Fruit fly (Drosophila melanogaster) whole organism, embryonic: ENCODE measurements around the gene Efhc1.1.
A peak's percentile ranks its signal among the peaks of the same experiment; 100 is the strongest.

Experiments used
- Blimp-1 ChIP-seq: fragments of 200-800 bp; sonication (Bioruptor generic); optimal IDR thresholded peaks from 3 replicates; lab custom pipeline; 2018; ENCODE audit warnings: missing biosample characterization, missing genetic modification characterization, mild to moderate bottlenecking, moderate library complexity, missing genetic modification reagents
- BtbVII ChIP-seq: fragments of 200-800 bp; sonication (Bioruptor generic); optimal IDR thresholded peaks from 3 replicates; lab custom pipeline; 2017; ENCODE audit warnings: missing biosample characterization, mild to moderate bottlenecking, missing genetic modification characterization
- CG10366 ChIP-seq: fragments of 200-800 bp; sonication (Bioruptor generic); IDR thresholded peaks from 2 replicates; pipeline ENCODE4 v1.3.6; 2022; ENCODE audit warnings: missing biosample characterization, missing genetic modification characterization
- CG12769 ChIP-seq: fragments of 200-800 bp; sonication (Bioruptor generic); optimal IDR thresholded peaks from 2 replicates; lab custom pipeline; 2019; ENCODE audit warnings: missing biosample characterization, mild to moderate bottlenecking, missing genetic modification characterization, moderate library complexity
- CG13775 ChIP-seq: fragments of 200-800 bp; sonication (Bioruptor generic); optimal IDR thresholded peaks from 3 replicates; lab custom pipeline; 2017; ENCODE audit warnings: missing biosample characterization, mild to moderate bottlenecking, missing genetic modification characterization
- CG13894 ChIP-seq: fragments of 200-800 bp; sonication (Bioruptor generic); optimal IDR thresholded peaks from 3 replicates; lab custom pipeline; 2018; ENCODE audit warnings: missing biosample characterization, mild to moderate bottlenecking, missing genetic modification characterization, moderate library complexity
- CG15073 ChIP-seq: fragments of 200-800 bp; sonication (Bioruptor generic); optimal IDR thresholded peaks from 2 replicates; lab custom pipeline; 2016; ENCODE audit warnings: missing biosample characterization, missing genetic modification characterization
- CG15696 ChIP-seq: fragments of 200-800 bp; sonication (Bioruptor generic); optimal IDR thresholded peaks from 2 replicates; lab custom pipeline; 2019; ENCODE audit warnings: missing biosample characterization, mild to moderate bottlenecking, missing genetic modification characterization, moderate library complexity
- CG16779 ChIP-seq: fragments of 200-800 bp; sonication (Bioruptor generic); IDR thresholded peaks from 2 replicates; pipeline ENCODE4 v1.3.6; 2022; ENCODE audit warnings: missing biosample characterization, missing genetic modification characterization
- CG32772 ChIP-seq: fragments of 200-800 bp; sonication (Bioruptor generic); IDR thresholded peaks from 2 replicates; pipeline ENCODE4 v1.3.6; 2022; ENCODE audit warnings: missing biosample characterization, missing genetic modification characterization
- CG43689 ChIP-seq: fragments of 200-800 bp; sonication (Bioruptor generic); IDR thresholded peaks from 2 replicates; pipeline ENCODE4 v1.3.6; 2022; ENCODE audit warnings: missing biosample characterization, missing genetic modification characterization
- CG5245 ChIP-seq: fragments of 200-800 bp; sonication (Bioruptor generic); optimal IDR thresholded peaks from 3 replicates; lab custom pipeline; 2016; ENCODE audit warnings: missing biosample characterization, missing genetic modification characterization
- CG6654 ChIP-seq: fragments of 200-800 bp; sonication (Bioruptor generic); optimal IDR thresholded peaks from 2 replicates; lab custom pipeline; 2017; ENCODE audit warnings: missing biosample characterization, mild to moderate bottlenecking, missing genetic modification characterization
- CG6791 ChIP-seq: fragments of 200-800 bp; sonication (Bioruptor generic); IDR thresholded peaks from 3 replicates; pipeline ENCODE4 v1.3.6; 2022; ENCODE audit warnings: missing biosample characterization, missing genetic modification characterization; ENCODE audit not compliant: partially characterized antibody
- CG8944 ChIP-seq: fragments of 200-800 bp; sonication (Bioruptor generic); optimal IDR thresholded peaks from 3 replicates; lab custom pipeline; 2016; ENCODE audit warnings: missing biosample characterization, missing genetic modification characterization
- CG9215 ChIP-seq: fragments of 200-800 bp; sonication (Bioruptor generic); IDR thresholded peaks from 2 replicates; pipeline ENCODE4 v1.3.6; 2022; ENCODE audit warnings: missing biosample characterization, missing genetic modification characterization
- CG9797 ChIP-seq: fragments of 200-800 bp; sonication (Bioruptor generic); optimal IDR thresholded peaks from 3 replicates; lab custom pipeline; 2018; ENCODE audit warnings: missing biosample characterization, mild to moderate bottlenecking, missing genetic modification characterization
- D ChIP-seq, 2 experiments: fragments of 200-800 bp in 1 of 2; fragments of >200 bp in 1 of 2; sonication (Bioruptor generic) in 1 of 2; optimal IDR thresholded peaks; 2 replicates in 1 of 2; 3 replicates in 1 of 2; lab custom pipeline; 2017; ENCODE audit warnings: mild to moderate bottlenecking in 1 of 2, missing biosample characterization in 1 of 2, missing genetic modification characterization in 1 of 2, missing genetic modification reagents in 1 of 2
- Deaf1 ChIP-seq: fragments of 200-800 bp; optimal IDR thresholded peaks from 3 replicates; lab custom pipeline; 2019; ENCODE audit warnings: missing biosample characterization, mild to moderate bottlenecking, missing genetic modification characterization, moderate library complexity
- Dip2 ChIP-seq: fragments of 200-800 bp; sonication (Bioruptor generic); IDR thresholded peaks from 2 replicates; pipeline ENCODE4 v1.3.6; 2022; ENCODE audit warnings: missing biosample characterization, missing genetic modification characterization
- Doc3 ChIP-seq: fragments of 200-800 bp; sonication (Bioruptor generic); IDR thresholded peaks from 3 replicates; pipeline ENCODE4 v1.3.6; 2022; ENCODE audit warnings: missing biosample characterization, missing genetic modification characterization; ENCODE audit not compliant: partially characterized antibody
- E2f1 ChIP-seq: fragments of 200-800 bp; sonication (Bioruptor generic); IDR thresholded peaks from 2 replicates; pipeline ENCODE4 v1.3.6; 2022; ENCODE audit warnings: missing biosample characterization, missing genetic modification characterization
- Fer1 ChIP-seq: fragments of 200-800 bp; sonication (Bioruptor generic); optimal IDR thresholded peaks from 2 replicates; lab custom pipeline; 2017; ENCODE audit warnings: missing biosample characterization, mild to moderate bottlenecking, missing genetic modification characterization
- Med ChIP-seq: fragments of 200-800 bp; sonication (Bioruptor generic); peaks from one replicate; lab custom pipeline; 2016; ENCODE audit warnings: missing biosample characterization, missing genetic modification characterization, mild to moderate bottlenecking, inconsistent platforms, moderate library complexity
- Optix ChIP-seq: fragments of 200-800 bp; sonication (Bioruptor generic); IDR thresholded peaks from 3 replicates; pipeline ENCODE4 v1.3.6; 2022; ENCODE audit warnings: missing biosample characterization, missing genetic modification characterization
- Rfx ChIP-seq: fragments of 200-800 bp; sonication (Bioruptor generic); IDR thresholded peaks from 2 replicates; pipeline ENCODE4 v1.3.6; 2022; ENCODE audit warnings: missing biosample characterization, missing genetic modification characterization
- Side ChIP-seq: fragments of 200-800 bp; sonication (Bioruptor generic); optimal IDR thresholded peaks from 2 replicates; lab custom pipeline; 2016; ENCODE audit warnings: missing biosample characterization, missing genetic modification characterization
- Sry-β ChIP-seq: fragments of 200-800 bp; sonication (Bioruptor generic); optimal IDR thresholded peaks from 2 replicates; lab custom pipeline; 2018; ENCODE audit warnings: missing biosample characterization, mild to moderate bottlenecking, missing genetic modification characterization, moderate library complexity
- aop ChIP-seq: fragments of 200-800 bp; sonication (Bioruptor generic); IDR thresholded peaks from 2 replicates; pipeline ENCODE4 v1.3.6; 2022; ENCODE audit warnings: missing biosample characterization, missing genetic modification characterization
- chif ChIP-seq, 2 experiments: fragments of 200-800 bp; sonication (Bioruptor generic); optimal IDR thresholded peaks; 3 replicates each; lab custom pipeline; 2016; ENCODE audit warnings: missing biosample characterization in 2 of 2, missing genetic modification characterization in 2 of 2
- croc ChIP-seq: fragments of 200-800 bp; sonication (Bioruptor generic); conservative IDR thresholded peaks from 3 replicates; pipeline ENCODE4 v1.3.6; 2022; ENCODE audit warnings: missing biosample characterization, missing genetic modification characterization
- dati ChIP-seq: fragments of 200-800 bp; sonication (Bioruptor generic); IDR thresholded peaks from 2 replicates; pipeline ENCODE4 v1.3.6; 2022; ENCODE audit warnings: missing biosample characterization, missing genetic modification characterization
- dimm ChIP-seq: fragments of 200-800 bp; sonication (Bioruptor generic); IDR thresholded peaks from 2 replicates; pipeline ENCODE4 v1.3.6; 2022; ENCODE audit warnings: missing biosample characterization, missing genetic modification characterization
- dm ChIP-seq: fragments of 200-800 bp; sonication (Bioruptor generic); optimal IDR thresholded peaks from 3 replicates; lab custom pipeline; 2016; ENCODE audit warnings: missing biosample characterization, missing genetic modification characterization
- dmrt99B ChIP-seq: fragments of 200-800 bp; sonication (Bioruptor generic); optimal IDR thresholded peaks from 2 replicates; lab custom pipeline; 2018; ENCODE audit warnings: missing biosample characterization, mild to moderate bottlenecking, missing genetic modification characterization, moderate library complexity
- emc ChIP-seq: fragments of 200-800 bp; sonication (Bioruptor generic); optimal IDR thresholded peaks from 2 replicates; lab custom pipeline; 2016; ENCODE audit warnings: missing biosample characterization, missing genetic modification characterization
- esg ChIP-seq: fragments of 200-800 bp; sonication (Bioruptor generic); conservative IDR thresholded peaks from 2 replicates; pipeline ENCODE4 v1.3.6; 2022; ENCODE audit warnings: missing biosample characterization, missing genetic modification characterization
- ham ChIP-seq: fragments of 200-800 bp; sonication (Bioruptor generic); IDR thresholded peaks from 2 replicates; pipeline ENCODE4 v1.3.6; 2022; ENCODE audit warnings: missing biosample characterization, missing genetic modification characterization
- her ChIP-seq: fragments of 200-800 bp; sonication (Bioruptor generic); optimal IDR thresholded peaks from 2 replicates; lab custom pipeline; 2016; ENCODE audit warnings: missing biosample characterization, missing genetic modification characterization
- hkb ChIP-seq, 2 experiments: fragments of 200-800 bp in 1 of 2; fragments of >200 bp in 1 of 2; sonication (Bioruptor generic) in 1 of 2; IDR thresholded peaks in 1 of 2; optimal IDR thresholded peaks in 1 of 2; 2 replicates each; pipeline versions ENCODE4 v1.3.6 to Lab custom; 2017 to 2022; ENCODE audit warnings: missing biosample characterization in 1 of 2, missing genetic modification characterization in 1 of 2
- inv ChIP-seq: fragments of 200-800 bp; sonication (Bioruptor generic); IDR thresholded peaks from 2 replicates; pipeline ENCODE4 v1.3.6; 2022; ENCODE audit warnings: missing biosample characterization, missing genetic modification characterization; ENCODE audit not compliant: partially characterized antibody
- lab ChIP-seq: fragments of 200-800 bp; sonication (Bioruptor generic); optimal IDR thresholded peaks from 3 replicates; lab custom pipeline; 2017; ENCODE audit warnings: missing biosample characterization, missing genetic modification characterization, mild to moderate bottlenecking, moderate library complexity, missing genetic modification reagents
- lbe ChIP-seq: fragments of 200-800 bp; sonication (Bioruptor generic); optimal IDR thresholded peaks from 2 replicates; lab custom pipeline; 2016; ENCODE audit warnings: missing biosample characterization, mild to moderate bottlenecking, missing genetic modification characterization
- sd ChIP-seq: fragments of 200-800 bp; sonication (Bioruptor generic); optimal IDR thresholded peaks from 3 replicates; lab custom pipeline; 2018; ENCODE audit warnings: missing biosample characterization, mild to moderate bottlenecking, missing genetic modification characterization, moderate library complexity
- tap ChIP-seq: fragments of 200-800 bp; optimal IDR thresholded peaks from 3 replicates; lab custom pipeline; 2019; ENCODE audit warnings: missing biosample characterization, mild to moderate bottlenecking, missing genetic modification characterization, moderate library complexity
- twi ChIP-seq: fragments of 200-800 bp; optimal IDR thresholded peaks from 2 replicates; lab custom pipeline; 2019; ENCODE audit warnings: missing biosample characterization, mild to moderate bottlenecking, missing genetic modification characterization, moderate library complexity
- vfl ChIP-seq: fragments of 200-800 bp; sonication (Bioruptor generic); optimal IDR thresholded peaks from 2 replicates; lab custom pipeline; 2016; ENCODE audit warnings: missing biosample characterization, missing genetic modification characterization
- yki ChIP-seq: fragments of >200 bp; optimal IDR thresholded peaks from 3 replicates; lab custom pipeline; 2018
- zen2 ChIP-seq: fragments of 200-800 bp; sonication (Bioruptor generic); IDR thresholded peaks from 3 replicates; pipeline ENCODE4 v1.3.6; 2022; ENCODE audit warnings: missing biosample characterization, missing genetic modification characterization; ENCODE audit not compliant: partially characterized antibody

The Efhc1.1 gene

DNA sequence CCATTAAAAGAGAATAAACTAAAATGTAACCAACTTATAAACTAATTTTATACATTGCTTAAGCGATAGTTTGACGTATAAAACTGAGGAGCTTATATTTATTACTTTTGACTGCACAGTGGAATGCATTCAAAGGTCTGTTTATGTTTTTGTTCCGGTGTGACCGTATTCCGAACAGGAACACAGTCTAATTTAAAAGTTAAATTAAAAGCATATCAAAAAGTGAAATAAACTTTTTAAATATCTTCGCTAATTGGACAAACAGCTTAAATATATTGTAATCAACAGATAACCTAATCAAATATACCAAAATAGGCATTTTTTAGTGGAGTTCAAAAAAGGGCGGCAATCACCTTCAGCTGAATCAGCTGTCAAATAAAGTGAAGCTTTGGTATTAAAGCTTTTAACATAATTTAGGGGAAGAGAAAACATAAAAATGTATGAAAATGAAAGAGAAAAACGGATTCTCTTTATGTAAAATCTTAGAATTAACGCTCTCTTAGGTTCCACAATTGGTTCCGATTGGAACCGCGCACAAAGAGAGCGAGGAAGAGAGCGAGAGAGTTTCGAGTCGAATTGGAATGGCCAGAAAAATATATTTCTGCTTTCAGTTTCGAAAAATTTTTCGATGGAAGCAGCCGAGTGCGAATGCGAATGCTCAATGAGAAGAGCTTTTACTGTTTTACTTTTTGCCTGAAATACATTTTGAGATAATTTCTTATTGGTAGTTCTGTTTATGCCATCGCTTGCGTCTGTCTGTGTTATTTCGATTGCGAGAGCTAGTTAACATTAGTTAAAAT is 20.5 kb upstream of the Efhc1.1 start, which contains the start of the genes PGRP-LE and sd (continued):
- TF ChIP-seq lbe (peak; percentile 79), CG15073 (GFP tag; lab: Kevin White, UChicago) (no peak), Deaf1 (tag; lab: Kevin White, UChicago) (peak; percentile 64), BtbVII (GFP tag; lab: Kevin White, UChicago) (peak; percentile 2), Doc3 (GFP tag; lab: Robert Waterston, UW) (0 out of 3 replicates have a peak, but pooled peaks have one; percentile 11), vfl (GFP tag; lab: Kevin White, UChicago) (no peak), CG32772 (GFP tag; lab: Robert Waterston, UW) (no peak), dati (GFP tag; lab: Robert Waterston, UW) (no peak), dmrt99B (no peak), CG43689 (no peak), CG6791 (GFP tag; lab: Robert Waterston, UW) (no peak), Optix (GFP tag; lab: Robert Waterston, UW) (no peak), Blimp-1 (GFP tag; lab: Kevin White, UChicago) (peak; percentile 30), croc (GFP tag; lab: Robert Waterston, UW) (no peak), CG8944 (GFP tag; lab: Kevin White, UChicago) (no peak), Rfx (GFP tag; lab: Robert Waterston, UW) (no peak; the same call in 1 of the 2 replicates), E2f1 (GFP tag; lab: Robert Waterston, UW) (no peak), hkb (optimal IDR thresholded peaks at IDR 0.05; lab: Kevin White, UChicago) (no peak), hkb (GFP tag; IDR thresholded peaks at IDR 0.05; lab: Robert Waterston, UW) (no peak), Fer1 (GFP tag; lab: Kevin White, UChicago) (no peak), CG13775 (GFP tag; lab: Kevin White, UChicago) (no peak), chif (GFP tag; optimal IDR thresholded peaks at IDR 0.05; lab: Kevin White, UChicago) (no peak), yki (lab: Kevin White, UChicago) (peak; percentile 60), CG10366 (GFP tag; lab: Robert Waterston, UW) (no peak), dimm (no peak), Side (GFP tag; lab: Kevin White, UChicago) (no peak), her (GFP tag; lab: Kevin White, UChicago) (no peak), tap (tag; lab: Kevin White, UChicago) (no peak), twi (no peak), CG5245 (no peak), Sry-β (no peak), Dip2 (GFP tag; lab: Robert Waterston, UW) (no peak), sd (tag; lab: Kevin White, UChicago) (peak; percentile 48), aop (GFP tag; lab: Robert Waterston, UW) (no peak), CG12769 (tag; lab: Kevin White, UChicago) (no peak), CG15696 (tag; lab: Kevin White, UChicago) (no peak), emc (GFP tag; lab: Kevin White, UChicago) (no peak), CG6654 (no peak), ham (GFP tag; lab: Robert Waterston, UW) (no peak), inv (no peak), CG13894 (peak; percentile 11), lab (GFP tag; lab: Kevin White, UChicago) (no peak), dm (GFP tag; lab: Kevin White, UChicago) (no peak), CG9215 (GFP tag; lab: Robert Waterston, UW) (no peak), esg (GFP tag; lab: Robert Waterston, UW) (no peak), CG9797 (GFP tag; lab: Kevin White, UChicago) (no peak), CG16779 (GFP tag; lab: Robert Waterston, UW) (no peak), Med (GFP tag; lab: Kevin White, UChicago) (peak; percentile 69), zen2 (GFP tag; lab: Robert Waterston, UW) (no peak), D (optimal IDR thresholded peaks at IDR 0.05; lab: Kevin White, UChicago) (no peak), D (GFP tag; optimal IDR thresholded peaks at IDR 0.05; lab: Kevin White, UChicago) (no peak)
